Worm (Caenorhabditis elegans): ENCODE results near the gene K04B12.2.

K04B12.2 gene

DNA sequence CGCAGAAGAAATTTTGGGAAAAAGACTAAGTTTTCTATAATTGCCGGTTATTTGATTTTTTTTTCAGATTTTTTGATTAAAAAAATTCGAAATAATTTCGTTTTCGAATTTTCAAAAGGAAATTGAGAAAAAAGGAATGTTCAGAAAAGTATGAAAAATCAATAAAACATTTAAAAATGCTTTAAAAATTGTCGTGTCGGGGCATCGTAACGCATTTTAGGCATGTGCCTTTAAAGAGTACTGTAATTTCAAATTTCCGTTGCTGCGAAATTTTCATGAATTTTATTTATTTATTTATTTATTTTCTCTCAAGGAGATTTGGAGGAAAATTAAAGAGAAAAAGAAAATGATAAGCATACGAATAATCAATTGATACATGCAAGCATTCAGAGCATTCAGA, 24.1 kb downstream of the K04B12.2 start:
- TF ChIP-seq unc-62 (GFP tag; optimal IDR thresholded peaks at IDR 0.05), result no peak

DNA sequence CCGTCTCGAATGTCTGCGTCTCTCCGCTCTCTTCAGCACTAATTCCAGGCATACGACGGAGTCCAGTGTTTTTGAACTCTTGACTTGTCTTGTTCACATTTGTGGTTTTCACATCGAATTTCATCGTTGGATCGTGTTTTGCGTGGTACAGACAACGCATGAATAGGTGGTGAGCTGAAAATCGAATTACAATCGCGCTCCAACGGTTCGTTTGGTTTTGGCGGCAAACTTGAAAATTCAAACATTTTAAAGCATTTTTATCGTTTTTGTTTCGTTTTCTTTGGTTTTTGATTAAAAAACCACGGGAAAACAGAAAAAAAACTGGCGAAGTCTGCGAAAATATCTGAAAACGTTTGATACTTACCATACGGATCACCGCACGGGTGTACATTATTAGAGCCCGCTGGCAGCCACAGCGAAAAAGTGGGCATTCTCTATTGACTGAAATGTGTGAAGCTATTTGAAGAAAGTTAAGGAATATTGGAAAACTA, 24.7 kb downstream of the K04B12.2 start, which contains the start of gene exl-1:
exl-1 (minus strand) TSS at position 441 of the 491 bp plus-strand sequence.
- TF ChIP-seq unc-62 (GFP tag; optimal IDR thresholded peaks at IDR 0.05), result no peak

DNA sequence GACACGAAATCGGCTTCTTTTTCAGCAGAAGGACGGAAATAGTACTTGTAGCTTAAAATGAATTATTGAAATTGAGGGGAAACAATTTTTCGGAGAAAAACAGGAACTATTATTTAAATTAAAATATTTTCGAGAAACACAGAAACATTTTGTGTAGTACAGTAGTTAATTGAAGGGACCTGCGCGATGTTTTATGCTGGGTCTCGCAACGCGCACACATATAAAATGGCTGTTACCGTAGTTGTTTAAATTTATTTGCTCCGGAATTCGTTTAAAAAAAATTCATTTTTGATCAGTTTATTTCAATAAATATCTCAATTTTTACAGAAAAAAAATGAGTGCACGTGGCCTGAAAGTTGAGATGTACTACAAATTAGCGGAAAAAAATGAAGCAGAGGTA, 27.0 kb downstream of the K04B12.2 start, which contains the start of gene dsb-2:
dsb-2 (plus strand) TSS at position 328 of the 400 bp plus-strand sequence.
- no peak for TF ChIP-seq unc-62 (GFP tag; optimal IDR thresholded peaks at IDR 0.05)

DNA sequence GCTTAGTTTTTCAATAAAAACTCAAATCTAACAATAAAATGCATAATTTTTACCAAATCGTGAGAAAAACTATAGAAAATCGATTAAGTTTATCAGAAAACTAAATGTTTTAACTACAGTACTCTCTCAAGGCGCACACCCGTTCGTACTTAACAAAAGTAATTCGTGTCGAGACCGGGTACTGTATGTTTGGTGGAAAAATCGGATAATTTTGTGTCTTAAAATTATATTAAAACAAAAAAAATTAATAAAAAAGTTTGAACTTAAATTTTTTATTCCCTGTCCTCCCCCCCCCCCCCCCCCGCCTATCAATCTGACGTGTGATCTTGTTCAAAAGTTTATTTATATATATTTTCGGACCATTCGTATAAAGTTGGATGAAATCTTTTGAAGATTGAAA, 29.5 kb downstream of the K04B12.2 start, which contains the start of gene F26H11.4:
F26H11.4 (plus strand) TSS at position 301 of the 400 bp plus-strand sequence.
- TF ChIP-seq unc-62 (GFP tag; optimal IDR thresholded peaks at IDR 0.05), result no peak

DNA sequence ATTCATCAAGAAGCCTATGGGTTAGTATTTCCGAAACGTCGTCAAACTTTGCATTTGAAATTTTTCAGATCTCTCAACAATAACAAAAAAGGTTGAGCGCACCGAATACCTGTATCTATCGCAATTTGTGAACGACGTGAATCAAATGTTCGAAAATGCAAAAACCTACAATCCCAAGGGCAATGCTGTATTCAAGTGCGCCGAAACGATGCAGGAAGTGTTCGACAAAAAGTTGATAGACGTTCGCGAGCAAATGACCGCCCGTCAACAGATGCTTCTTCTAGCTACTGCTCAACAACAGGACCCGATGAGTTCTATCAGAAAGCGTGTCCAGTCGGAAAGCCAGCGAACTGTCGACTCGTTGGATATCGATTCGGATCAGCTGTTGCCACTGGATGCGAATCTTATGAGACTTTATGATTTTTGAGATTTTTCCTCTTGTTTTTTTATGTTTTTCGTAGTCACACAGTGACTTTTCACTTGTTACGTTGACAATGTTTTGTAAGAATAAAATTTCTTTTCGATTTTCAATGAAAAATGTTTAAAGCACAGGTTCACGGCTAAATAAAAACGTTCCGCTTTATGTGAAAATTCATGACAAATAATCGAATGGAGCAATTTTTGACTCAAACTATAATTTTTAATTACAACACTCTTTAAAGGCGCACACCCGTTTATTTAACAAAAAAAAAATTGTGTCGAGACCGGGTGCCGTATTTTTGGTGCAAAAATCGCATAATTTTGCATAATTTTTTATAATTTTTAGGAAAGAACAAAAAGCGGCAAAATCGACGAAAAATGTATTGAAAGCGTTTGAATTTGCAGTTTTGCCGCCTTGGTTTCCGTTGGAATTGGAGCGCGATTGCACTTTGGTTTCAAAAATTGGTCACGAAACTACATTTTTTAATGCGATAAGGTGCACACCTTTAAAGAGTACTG, 30.2 kb downstream of the K04B12.2 start:
- TF ChIP-seq unc-62 (GFP tag; optimal IDR thresholded peaks at IDR 0.05), result no peak

DNA sequence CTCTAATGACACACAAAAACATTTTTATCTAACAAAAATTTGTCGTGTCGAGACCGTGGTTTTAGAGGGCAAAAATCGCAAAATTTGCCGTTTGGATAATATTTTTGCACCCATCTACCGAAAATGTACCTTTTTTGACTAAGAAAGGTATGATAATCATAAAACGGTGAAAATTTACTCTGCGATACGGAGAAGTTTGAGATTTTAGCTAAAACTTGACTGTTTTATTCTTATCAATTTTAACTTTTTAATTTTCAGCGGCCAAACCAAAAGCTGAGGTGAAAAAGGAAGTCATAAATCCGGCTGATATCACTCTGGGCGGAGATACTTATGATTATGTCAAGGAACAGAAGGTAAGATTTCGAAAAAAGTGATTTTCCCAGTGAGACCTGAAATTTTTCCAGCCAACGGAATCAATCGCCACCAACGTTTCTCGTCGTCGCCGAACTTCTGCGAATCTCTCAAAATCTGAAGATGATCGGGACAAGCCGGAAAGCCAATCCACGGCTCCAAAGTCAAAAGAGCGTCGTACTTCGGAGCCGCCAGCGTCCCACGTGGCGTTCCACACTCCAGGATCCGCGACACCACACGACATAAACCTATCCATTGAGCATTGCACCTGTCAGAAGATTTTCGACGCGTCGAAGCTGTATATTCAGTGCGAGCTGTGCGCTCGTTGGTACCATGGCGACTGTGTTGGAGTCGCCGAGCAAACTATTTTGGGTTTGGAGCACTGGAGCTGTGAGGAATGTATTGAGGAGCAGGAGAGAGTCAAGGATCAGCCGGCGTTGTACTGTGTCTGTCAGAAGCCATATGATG, 31.4 kb downstream of the K04B12.2 start:
- TF ChIP-seq unc-62 (GFP tag; optimal IDR thresholded peaks at IDR 0.05), result no peak

DNA sequence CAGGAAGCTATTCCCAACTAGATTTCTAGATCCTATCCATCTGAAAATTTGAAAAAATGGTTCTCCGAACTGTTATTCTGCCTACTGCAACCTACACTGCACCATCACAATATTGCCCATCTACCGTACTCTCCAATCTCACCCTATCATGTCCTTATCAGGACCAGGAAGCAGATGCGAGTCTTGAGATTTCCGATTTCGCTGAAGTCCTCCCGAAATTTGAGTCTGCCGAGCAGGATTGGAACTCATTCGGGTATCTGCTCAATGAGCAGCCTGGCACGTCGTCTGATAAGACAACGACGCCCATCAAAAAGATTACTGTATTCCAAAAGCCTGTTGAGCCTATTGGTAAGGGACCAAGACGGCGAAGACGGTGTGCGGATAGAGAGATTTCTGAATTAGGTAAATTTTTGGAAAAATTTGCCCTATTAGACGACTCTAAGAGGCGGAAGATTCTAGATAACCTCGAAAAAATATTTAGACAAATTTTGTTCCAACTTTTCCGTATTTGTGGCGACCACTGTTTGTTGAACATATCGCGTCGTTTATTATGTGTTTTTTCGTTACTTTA, 32.2 kb downstream of the K04B12.2 start:
- no peak for TF ChIP-seq unc-62 (GFP tag; optimal IDR thresholded peaks at IDR 0.05)

DNA sequence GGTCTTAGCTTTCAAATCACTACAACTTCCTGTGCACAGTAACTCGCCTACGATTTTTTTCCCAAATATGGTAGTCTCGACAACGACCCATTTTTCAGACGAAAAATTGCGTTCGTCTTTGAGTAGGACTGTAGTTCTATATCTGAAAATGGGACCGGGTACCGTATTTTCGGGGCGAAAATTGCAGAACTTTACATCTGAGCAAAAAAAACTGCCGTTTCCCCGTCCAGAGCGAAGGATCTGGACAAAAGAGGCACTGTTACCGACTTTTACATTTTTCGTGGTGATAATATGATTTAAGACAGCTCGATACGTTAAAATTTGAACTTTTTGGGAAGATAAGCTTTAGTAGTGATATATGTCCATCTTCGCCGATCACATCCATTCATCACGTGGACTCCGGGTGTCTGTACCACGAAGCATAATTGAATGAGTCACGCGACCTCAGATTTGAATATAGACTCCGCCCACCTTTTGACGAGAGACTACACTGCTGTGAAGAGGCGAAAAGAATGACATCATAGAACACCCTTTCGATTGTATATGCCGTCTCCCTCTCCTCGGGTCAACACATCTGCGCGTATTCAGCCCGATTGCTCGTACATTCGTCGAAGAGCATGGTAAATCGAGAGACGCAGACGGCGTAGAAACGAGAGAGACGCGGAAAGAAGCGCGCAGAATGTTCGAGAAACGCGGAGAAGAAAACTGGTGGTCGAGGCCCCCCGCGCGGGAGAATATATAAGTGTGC, 32.9 kb downstream of the K04B12.2 start:
- TF ChIP-seq unc-62 (GFP tag; optimal IDR thresholded peaks at IDR 0.05), result no peak

DNA sequence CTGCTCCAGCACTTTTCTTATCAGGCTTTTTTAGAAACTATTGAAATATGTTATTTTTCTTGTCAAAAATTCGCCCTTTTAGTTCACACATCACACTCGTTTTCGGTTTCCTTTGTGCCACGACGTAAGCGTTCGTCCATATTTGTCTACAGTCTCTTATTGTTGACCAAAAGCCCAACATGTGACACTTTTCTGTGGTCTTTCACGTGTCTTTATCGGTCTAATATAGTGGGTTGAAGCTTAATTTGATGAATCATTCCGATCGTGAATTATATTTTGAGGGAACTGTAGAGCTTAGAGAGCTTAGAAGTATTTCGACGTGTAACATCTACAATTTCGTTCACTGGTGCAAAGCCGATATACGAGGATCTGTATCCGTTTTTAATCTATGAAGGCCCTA, 33.5 kb downstream of the K04B12.2 start:
- no peak for TF ChIP-seq unc-62 (GFP tag; optimal IDR thresholded peaks at IDR 0.05)

DNA sequence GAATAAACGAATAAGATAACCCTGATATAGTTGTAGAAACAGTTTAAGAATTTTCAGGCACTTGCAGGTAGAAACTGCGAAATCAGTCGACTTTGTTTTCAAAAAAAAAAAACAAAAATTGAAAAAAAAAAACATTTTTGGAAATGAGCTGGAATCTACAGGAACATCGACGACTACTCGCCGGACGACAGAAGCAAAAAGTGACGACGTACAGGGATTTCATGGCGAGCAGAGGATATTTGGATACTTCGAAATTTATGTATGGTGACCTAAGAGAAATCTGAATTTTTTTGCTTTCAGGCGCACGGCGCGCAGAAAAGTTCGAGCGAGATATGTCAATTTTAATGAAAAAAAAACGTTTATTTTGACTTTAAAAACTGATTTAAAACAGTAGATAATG, 36.7 kb downstream of the K04B12.2 start:
- TF ChIP-seq unc-62 (GFP tag; optimal IDR thresholded peaks at IDR 0.05), result no peak

DNA sequence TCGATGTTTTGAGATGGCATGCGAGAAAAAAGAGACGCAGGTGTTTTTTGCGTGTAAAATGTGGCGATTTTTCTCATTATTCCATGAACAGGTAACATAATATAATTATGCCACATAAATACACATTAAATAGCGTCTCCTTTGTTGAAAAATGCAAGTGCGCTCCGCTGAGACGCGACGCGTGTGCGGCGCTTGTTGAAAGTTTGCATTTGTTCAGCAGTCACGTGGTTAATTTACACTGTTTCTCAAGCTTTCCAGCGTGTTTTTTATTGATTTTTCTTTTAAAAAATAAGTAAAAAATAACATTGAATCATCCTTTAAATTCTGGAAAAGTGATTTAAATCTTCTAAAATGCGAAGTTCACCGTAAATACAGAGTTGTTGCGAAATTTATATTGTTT, 38.2 kb downstream of the K04B12.2 start:
- TF ChIP-seq unc-62 (GFP tag; optimal IDR thresholded peaks at IDR 0.05), result no peak

DNA sequence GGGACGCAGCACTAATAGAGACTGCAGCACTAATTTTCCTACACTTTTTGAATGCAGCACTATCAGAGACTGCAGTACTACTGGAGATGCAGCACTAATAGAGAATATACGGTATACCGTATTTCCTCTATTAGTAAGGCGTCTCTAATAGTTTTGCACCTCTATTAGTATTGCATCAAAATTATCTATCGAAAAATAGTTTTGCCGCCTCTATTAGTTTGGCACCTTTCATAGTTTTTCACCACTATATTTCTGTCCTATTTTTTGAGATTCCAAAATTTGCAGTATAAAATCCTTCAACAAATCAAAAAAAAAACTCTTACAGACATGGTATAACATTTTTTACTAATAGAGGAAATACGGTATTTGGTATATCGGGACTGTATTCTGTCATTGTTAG, 44.0 kb downstream of the K04B12.2 start:
- no peak for TF ChIP-seq unc-62 (GFP tag; optimal IDR thresholded peaks at IDR 0.05)

DNA sequence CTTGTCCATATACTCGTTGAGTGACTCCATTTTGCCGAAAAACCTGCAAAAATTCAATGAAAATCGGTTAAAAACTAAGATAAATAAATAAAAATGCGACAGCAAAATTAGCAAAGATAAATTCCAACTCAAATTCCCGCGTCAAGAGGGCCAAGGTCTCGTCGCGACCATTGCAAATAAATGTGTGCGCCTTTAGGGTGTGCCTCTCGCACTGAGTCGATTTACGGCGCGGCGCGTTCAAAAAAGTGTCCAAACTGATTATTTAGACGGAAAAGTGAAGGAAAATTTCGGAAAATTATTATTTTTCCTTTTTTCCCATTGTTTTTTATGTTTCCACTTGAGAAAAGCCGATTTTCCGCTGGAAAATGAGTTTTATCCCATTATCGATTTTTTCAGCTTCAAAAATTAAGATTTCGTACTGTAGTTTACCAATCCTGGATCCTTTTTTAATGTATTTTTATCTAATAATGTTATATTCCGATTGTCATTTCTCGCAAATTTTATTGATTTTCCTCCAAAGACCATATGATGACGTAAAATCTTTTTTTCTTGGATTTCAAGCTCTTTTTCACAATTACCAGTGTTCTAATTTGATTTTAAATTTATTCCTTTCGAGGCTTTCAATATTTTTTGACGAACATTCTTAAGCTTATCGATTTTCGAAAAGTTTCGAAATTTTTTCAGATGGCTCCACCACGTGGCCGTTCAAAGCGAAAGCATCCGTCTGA, 47.6 kb downstream of the K04B12.2 start, which contains the start of the genes kbp-3 and nurf-1:
kbp-3 (minus strand) TSS at position 43 of the 728 bp plus-strand sequence.
nurf-1 (plus strand) TSS at position 678 of the 728 bp plus-strand sequence.
- TF ChIP-seq unc-62 (GFP tag; optimal IDR thresholded peaks at IDR 0.05), result no peak

DNA sequence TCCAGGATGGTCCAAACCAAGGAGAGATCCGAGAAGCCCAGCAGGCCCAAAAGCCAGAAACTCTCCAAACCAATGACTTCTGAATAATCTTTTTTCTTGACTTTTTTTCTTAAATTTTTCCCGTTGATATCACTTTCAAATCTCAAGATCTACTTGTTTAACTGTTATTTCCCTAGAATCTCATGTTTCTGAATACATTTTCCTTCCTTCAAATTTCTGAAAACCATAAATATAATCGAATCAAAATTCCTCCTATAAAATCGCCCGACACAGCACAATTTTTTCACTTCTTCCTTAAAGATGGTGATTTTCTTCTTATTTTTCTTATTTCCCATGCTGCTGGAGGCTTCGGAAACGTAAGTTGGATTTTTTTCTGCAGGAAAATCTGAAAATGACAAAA, 49.6 kb downstream of the K04B12.2 start, which contains the start of gene F26H11.8:
F26H11.8 (plus strand) TSS at position 301 of the 400 bp plus-strand sequence.
- no peak for TF ChIP-seq unc-62 (GFP tag; optimal IDR thresholded peaks at IDR 0.05)
